Worm (Caenorhabditis elegans) whole organism, L3 larva: ENCODE measurements around the gene rap-2.
"Not testable (repeated sequence)": the region's sequence is repeated elsewhere in the genome, so short reads cannot be mapped to it uniquely, and the experiment has no call there.

ENCODE experiments used
- ZK546.5 ChIP-seq: sonication (generic microtip); optimal IDR thresholded peaks from 2 replicates; lab custom pipeline; 2017; ENCODE audit warnings: missing biosample characterization, missing genetic modification characterization
- aly-2 ChIP-seq: fragments of 150-350 bp; optimal IDR thresholded peaks from 2 replicates; lab custom pipeline; 2014; ENCODE audit warnings: missing biosample characterization, missing genetic modification characterization
- ceh-16 ChIP-seq: sonication (generic microtip); optimal IDR thresholded peaks from 2 replicates; lab custom pipeline; 2017; ENCODE audit warnings: missing biosample characterization, missing genetic modification characterization
- ceh-28 ChIP-seq: fragments of 150-350 bp; optimal IDR thresholded peaks from 2 replicates; lab custom pipeline; 2014; ENCODE audit warnings: missing biosample characterization, missing genetic modification reagents, missing genetic modification characterization
- ceh-82 ChIP-seq: fragments of 150-350 bp; optimal IDR thresholded peaks from 2 replicates; lab custom pipeline; 2014; ENCODE audit warnings: missing biosample characterization, missing genetic modification characterization
- ceh-9 ChIP-seq: sonication (generic microtip); optimal IDR thresholded peaks from 2 replicates; lab custom pipeline; 2018; ENCODE audit warnings: missing biosample characterization, missing genetic modification characterization
- elt-1 ChIP-seq: fragments of 150-350 bp; optimal IDR thresholded peaks from 2 replicates; lab custom pipeline; 2014; ENCODE audit warnings: missing biosample characterization, missing genetic modification characterization
- elt-2 ChIP-seq: sonication (generic microtip); optimal IDR thresholded peaks from 2 replicates; lab custom pipeline; 2016; ENCODE audit warnings: missing genetic modification reagents, mild to moderate bottlenecking, missing genetic modification characterization, missing compliant biosample characterization
- elt-3 ChIP-seq, 3 experiments: fragments of 150-350 bp in 1 of 3; sonication (generic microtip) in 2 of 3; optimal IDR thresholded peaks; 2 replicates in 2 of 3; 4 replicates in 1 of 3; lab custom pipeline; 2014 to 2017; ENCODE audit warnings: missing biosample characterization in 3 of 3, missing genetic modification characterization in 3 of 3
- eor-1 ChIP-seq, 2 experiments: fragments of 150-350 bp; optimal IDR thresholded peaks; 2 replicates each; lab custom pipeline; 2014 to 2018; ENCODE audit warnings: missing biosample characterization in 2 of 2, missing genetic modification characterization in 2 of 2
- fkh-10 ChIP-seq: sonication (generic microtip); optimal IDR thresholded peaks from 2 replicates; lab custom pipeline; 2017; ENCODE audit warnings: missing biosample characterization, missing genetic modification reagents, missing genetic modification characterization
- fkh-2 ChIP-seq: fragments of 150-350 bp; optimal IDR thresholded peaks from 2 replicates; lab custom pipeline; 2014; ENCODE audit warnings: missing biosample characterization, missing genetic modification reagents, missing genetic modification characterization
- fos-1 ChIP-seq: fragments of 150-350 bp; optimal IDR thresholded peaks from 2 replicates; lab custom pipeline; 2014; ENCODE audit warnings: missing biosample characterization, missing genetic modification characterization
- hmg-11 ChIP-seq: sonication (generic microtip); optimal IDR thresholded peaks from 2 replicates; lab custom pipeline; 2016; ENCODE audit warnings: missing genetic modification characterization, missing compliant biosample characterization
- jun-1 ChIP-seq: fragments of 150-350 bp; optimal IDR thresholded peaks from 2 replicates; lab custom pipeline; 2014; ENCODE audit warnings: missing biosample characterization, missing genetic modification reagents, missing genetic modification characterization
- lin-39 ChIP-seq: fragments of 150-350 bp; optimal IDR thresholded peaks from 2 replicates; lab custom pipeline; 2018; ENCODE audit warnings: missing biosample characterization, missing genetic modification reagents, missing genetic modification characterization
- lsy-12 ChIP-seq: sonication (generic microtip); optimal IDR thresholded peaks from 2 replicates; lab custom pipeline; 2016; ENCODE audit warnings: mild to moderate bottlenecking, missing genetic modification characterization, missing compliant biosample characterization
- mdl-1 ChIP-seq: fragments of 150-350 bp; optimal IDR thresholded peaks from 2 replicates; lab custom pipeline; 2014; ENCODE audit warnings: missing biosample characterization, missing genetic modification characterization
- nhr-12 ChIP-seq: fragments of 150-350 bp; optimal IDR thresholded peaks from 2 replicates; lab custom pipeline; 2014; ENCODE audit warnings: missing biosample characterization, missing genetic modification characterization
- nhr-23 ChIP-seq: fragments of 150-350 bp; optimal IDR thresholded peaks from 2 replicates; lab custom pipeline; 2014; ENCODE audit warnings: missing biosample characterization, missing genetic modification reagents, missing genetic modification characterization
- nhr-25 ChIP-seq: sonication (generic microtip); optimal IDR thresholded peaks from 2 replicates; lab custom pipeline; 2017; ENCODE audit warnings: missing biosample characterization, missing genetic modification characterization
- nhr-28 ChIP-seq: fragments of 150-350 bp; optimal IDR thresholded peaks from 2 replicates; lab custom pipeline; 2014; ENCODE audit warnings: missing biosample characterization, missing genetic modification characterization
- nhr-43 ChIP-seq: sonication (generic microtip); optimal IDR thresholded peaks from 2 replicates; lab custom pipeline; 2016; ENCODE audit warnings: mild to moderate bottlenecking, missing genetic modification characterization, missing compliant biosample characterization; ENCODE audit not compliant: poor library complexity, severe bottlenecking
- nhr-67 ChIP-seq: fragments of 150-350 bp; optimal IDR thresholded peaks from 2 replicates; lab custom pipeline; 2014; ENCODE audit warnings: missing biosample characterization, missing genetic modification characterization
- nhr-76 ChIP-seq: fragments of 150-350 bp; sonication (generic microtip); optimal IDR thresholded peaks from 5 replicates; lab custom pipeline; 2014; ENCODE audit warnings: missing biosample characterization, missing genetic modification characterization
- nhr-77 ChIP-seq: fragments of 150-350 bp; optimal IDR thresholded peaks from 2 replicates; lab custom pipeline; 2014; ENCODE audit warnings: missing biosample characterization, missing genetic modification characterization
- pha-4 ChIP-seq: fragments of 150-350 bp; optimal IDR thresholded peaks from 2 replicates; lab custom pipeline; 2014; ENCODE audit warnings: missing biosample characterization, missing genetic modification reagents, missing genetic modification characterization
- pqm-1 ChIP-seq: fragments of 150-350 bp; optimal IDR thresholded peaks from 2 replicates; lab custom pipeline; 2017; ENCODE audit warnings: missing biosample characterization, missing genetic modification characterization, inconsistent platforms
- skn-1 ChIP-seq: fragments of 150-350 bp; optimal IDR thresholded peaks from 2 replicates; lab custom pipeline; 2014; ENCODE audit warnings: missing biosample characterization, missing genetic modification characterization
- snpc-4 ChIP-seq: fragments of 150-350 bp; optimal IDR thresholded peaks from 2 replicates; lab custom pipeline; 2014; ENCODE audit warnings: missing biosample characterization, missing genetic modification characterization
- tbx-2 ChIP-seq: sonication (generic microtip); optimal IDR thresholded peaks from 2 replicates; lab custom pipeline; 2016; ENCODE audit warnings: mild to moderate bottlenecking, missing genetic modification characterization, missing compliant biosample characterization
- unc-39 ChIP-seq: sonication (generic microtip); optimal IDR thresholded peaks from 4 replicates; lab custom pipeline; 2017; ENCODE audit warnings: missing biosample characterization, missing genetic modification characterization
- zag-1 ChIP-seq: fragments of 150-350 bp; optimal IDR thresholded peaks from 2 replicates; lab custom pipeline; 2014; ENCODE audit warnings: missing biosample characterization, missing genetic modification characterization
- ztf-11 ChIP-seq: fragments of 150-350 bp; optimal IDR thresholded peaks from 2 replicates; lab custom pipeline; 2014; ENCODE audit warnings: missing biosample characterization, missing genetic modification characterization
- ztf-4 ChIP-seq: fragments of 150-350 bp; optimal IDR thresholded peaks from 2 replicates; lab custom pipeline; 2014; ENCODE audit warnings: missing biosample characterization, missing genetic modification characterization

Gene rap-2

DNA sequence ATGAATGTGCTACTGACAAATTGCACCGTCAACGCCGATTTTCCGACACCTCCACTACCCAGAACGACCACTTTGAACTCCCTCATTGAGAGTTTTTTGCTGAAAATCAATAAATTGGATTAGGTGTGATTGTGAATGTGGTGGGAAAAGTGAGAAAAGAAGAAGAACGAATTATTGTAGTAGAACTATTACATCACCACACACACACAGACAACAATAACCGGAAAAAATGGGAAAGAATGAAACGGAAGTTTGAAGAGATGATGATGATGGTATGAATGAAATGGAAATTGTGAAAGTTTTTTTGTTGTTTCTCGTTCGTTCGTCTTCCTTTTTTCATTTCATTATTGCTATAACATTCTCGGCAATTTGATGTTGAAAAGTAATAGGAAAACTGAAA lies at the start of gene rap-2:
TSS of gene rap-2 (minus strand) at position 101 of the 400 bp plus-strand sequence.
- no peak for TF ChIP-seq hmg-11 (tag; lab: Kevin White, UChicago)
- no peak for TF ChIP-seq nhr-12 (tag; lab: Kevin White, UChicago)
- no peak for TF ChIP-seq lsy-12 (tag; lab: Kevin White, UChicago)
- no peak for TF ChIP-seq elt-3 (tag; optimal IDR thresholded peaks at IDR 0.05; lab: Kevin White, UChicago)
- TF ChIP-seq pha-4 = no peak
- TF ChIP-seq aly-2 (tag; lab: Kevin White, UChicago) = no peak
- TF ChIP-seq pqm-1 (tag; lab: Kevin White, UChicago) = no peak
- no peak for TF ChIP-seq lin-39 (tag; lab: Kevin White, UChicago)

DNA sequence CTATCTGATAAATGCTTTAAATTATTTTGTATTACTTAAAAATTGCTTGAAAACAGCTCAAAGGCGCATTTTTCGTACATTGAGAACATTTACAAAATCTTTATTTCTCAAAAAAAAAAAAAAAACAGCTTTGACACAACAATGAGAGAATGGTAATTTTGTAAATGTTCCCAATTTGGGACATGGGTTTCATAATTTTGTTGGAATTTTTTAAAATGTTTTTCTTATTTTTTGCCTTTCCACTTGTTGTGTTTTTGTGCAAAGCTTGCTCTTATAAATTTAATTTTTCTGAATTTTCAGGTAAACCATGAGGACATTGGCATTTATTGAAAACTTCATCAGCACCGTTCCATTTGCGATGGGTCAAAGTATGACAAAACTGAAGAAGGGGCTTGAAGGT lies 47.8 kb upstream of the rap-2 start, which contains the start of gene T01G5.7:
TSS of gene T01G5.7 (plus strand) at position 301 of the 400 bp plus-strand sequence.
- no peak for TF ChIP-seq zag-1 (tag; lab: Kevin White, UChicago)
- TF ChIP-seq nhr-67 (tag; lab: Kevin White, UChicago) = no peak
- no peak for TF ChIP-seq ceh-9 (tag; lab: Kevin White, UChicago)
- no peak for TF ChIP-seq aly-2 (tag; lab: Kevin White, UChicago)
- no peak for TF ChIP-seq lsy-12 (tag; lab: Kevin White, UChicago)
- no peak for TF ChIP-seq ztf-4 (tag; lab: Kevin White, UChicago)
- no peak for TF ChIP-seq fkh-2 (tag; lab: Kevin White, UChicago)
- TF ChIP-seq eor-1 (tag; optimal IDR thresholded peaks at IDR 0.05; lab: Kevin White, UChicago) = no peak
- TF ChIP-seq elt-2 = no peak
- TF ChIP-seq tbx-2 (tag; lab: Kevin White, UChicago) = no peak
- TF ChIP-seq unc-39 = no peak
- no peak for TF ChIP-seq mdl-1 (tag; lab: Kevin White, UChicago)
- no peak for TF ChIP-seq ceh-28 (tag; lab: Kevin White, UChicago)
- no peak for TF ChIP-seq fos-1
- TF ChIP-seq nhr-43 (tag; lab: Kevin White, UChicago) = no peak

DNA sequence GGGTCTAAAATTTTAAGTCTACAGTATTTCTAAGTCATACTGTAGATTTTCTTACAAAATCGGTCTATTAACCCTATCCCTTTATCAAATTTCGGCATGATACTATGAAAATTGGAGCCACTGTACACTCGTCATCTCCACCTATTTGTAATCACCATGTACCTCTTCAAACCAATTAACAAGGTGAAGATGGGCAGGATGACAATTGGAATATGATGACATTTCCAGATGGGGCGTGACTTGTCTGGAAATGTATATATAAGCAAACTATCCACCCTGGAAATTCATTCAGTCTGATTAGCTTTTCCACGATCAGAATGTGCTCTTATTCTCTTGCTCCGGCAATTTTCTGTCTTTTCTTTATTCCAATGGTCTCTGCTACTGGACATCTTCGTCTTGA lies 45.4 kb upstream of the rap-2 start, which contains the start of gene Y75B12A.2:
TSS of gene Y75B12A.2 (plus strand) at position 301 of the 400 bp plus-strand sequence.
- TF ChIP-seq mdl-1 (tag; lab: Kevin White, UChicago) (no peak), skn-1 (tag; lab: Kevin White, UChicago) (no peak), elt-1 (tag; lab: Kevin White, UChicago) (no peak), elt-2 (no peak), nhr-76 (tag; lab: Kevin White, UChicago) (no peak), nhr-23 (tag; lab: Kevin White, UChicago) (no peak), pqm-1 (tag; lab: Kevin White, UChicago) (no peak), nhr-25 (tag; lab: Kevin White, UChicago) (no peak), fkh-10 (GFP tag; lab: Kevin White, UChicago) (no peak), ztf-4 (tag; lab: Kevin White, UChicago) (no peak), aly-2 (tag; lab: Kevin White, UChicago) (no peak), nhr-43 (tag; lab: Kevin White, UChicago) (no peak)
- TF ChIP-seq, all 47 proteins: peak for 0

DNA sequence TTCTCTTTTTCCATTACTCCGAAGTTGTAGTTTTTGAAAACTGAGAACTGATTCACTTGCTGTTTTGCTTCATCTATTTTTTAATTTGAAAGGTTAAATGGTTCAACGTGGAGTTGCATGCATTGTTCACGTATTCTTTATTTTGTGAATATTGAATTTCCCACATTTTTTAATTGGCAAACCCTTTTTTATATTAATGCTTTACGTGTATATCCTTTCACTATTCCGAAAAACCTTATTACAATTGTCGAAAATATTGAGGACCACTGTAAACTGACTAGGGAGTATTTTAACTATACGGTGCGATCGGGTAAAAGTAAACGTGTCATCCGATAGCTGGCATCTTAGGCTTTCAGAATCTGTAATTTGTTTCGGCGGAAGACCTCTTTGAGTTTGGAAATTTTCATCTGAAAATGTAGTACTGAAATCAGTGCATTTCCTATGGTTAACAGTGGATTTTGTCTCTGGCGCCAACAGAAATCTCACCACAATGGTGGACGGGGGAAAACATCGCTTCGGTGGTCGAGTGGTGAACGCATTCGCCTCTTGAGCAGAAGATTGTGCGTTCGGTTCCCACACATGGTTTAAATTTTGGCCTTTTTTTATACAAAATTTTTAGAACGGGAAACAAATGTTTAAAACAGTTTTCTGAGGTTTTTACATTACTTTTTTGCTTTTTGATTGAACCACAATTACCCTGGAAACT lies 42.2 kb upstream of the rap-2 start, which contains the start of gene C01G10.14:
TSS of gene C01G10.14 (minus strand) at position 51 of the 706 bp plus-strand sequence.
- TF ChIP-seq nhr-77 (tag; lab: Kevin White, UChicago); snpc-4; ztf-11: not testable (repeated sequence)

DNA sequence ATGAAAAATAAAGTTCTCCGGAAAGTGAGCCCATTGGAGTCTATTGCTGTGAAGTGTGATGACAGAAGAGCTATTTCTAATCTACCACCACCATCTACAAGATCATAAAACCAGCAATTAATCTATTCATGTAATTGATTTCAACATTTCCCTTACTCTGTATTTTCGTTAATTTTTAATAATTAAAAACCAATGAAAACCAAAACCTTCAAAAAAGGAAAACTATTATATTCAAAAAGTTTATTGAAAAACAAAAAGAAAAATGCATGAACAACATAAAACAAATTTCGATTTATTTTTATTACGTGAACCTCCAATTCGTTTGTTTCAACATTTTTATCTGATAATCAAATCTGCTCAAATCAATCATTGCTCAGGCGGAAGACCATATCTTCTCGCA lies 35.6 kb upstream of the rap-2 start, which contains the start of gene C01G10.1:
TSS of gene C01G10.1 (plus strand) at position 301 of the 400 bp plus-strand sequence.
- TF ChIP-seq eor-1 (tag; optimal IDR thresholded peaks at IDR 0.05; lab: Kevin White, UChicago) = no peak
- no peak for TF ChIP-seq fkh-2 (tag; lab: Kevin White, UChicago)
- TF ChIP-seq nhr-67 (tag; lab: Kevin White, UChicago) = no peak
- TF ChIP-seq ztf-11 = no peak
- TF ChIP-seq pha-4 = no peak
- TF ChIP-seq ZK546.5 (tag; lab: Kevin White, UChicago) = no peak
- TF ChIP-seq ceh-16 = no peak
- TF ChIP-seq ceh-82 (tag; lab: Kevin White, UChicago) = no peak
- TF ChIP-seq mdl-1 (tag; lab: Kevin White, UChicago) = no peak
- no peak for TF ChIP-seq nhr-28 (tag; lab: Kevin White, UChicago)
- TF ChIP-seq elt-3 (tag; optimal IDR thresholded peaks at IDR 0.05; lab: Kevin White, UChicago) = no peak
- TF ChIP-seq jun-1 (tag; lab: Kevin White, UChicago) = no peak
